Worm (Caenorhabditis elegans): Measurements from ENCODE around the gene nol-56.

- no peak for TF ChIP-seq C38D4.7 (GFP tag; optimal IDR thresholded peaks at IDR 0.05)
- no peak for TF ChIP-seq unc-86 (tag; optimal IDR thresholded peaks at IDR 0.05)
- TF ChIP-seq fkh-10 (GFP tag; optimal IDR thresholded peaks at IDR 0.05), result no peak
- TF ChIP-seq pag-3 (tag; optimal IDR thresholded peaks at IDR 0.05; ENCODE audit: borderline replicate concordance), result no peak
- no peak for TF ChIP-seq pha-4 (tag; optimal IDR thresholded peaks at IDR 0.05)
Measured at ce11 chrV:10350054-10350453, 2.7 kb downstream of the nol-56 start, which contains the start of gene K07C5.9.
